Worm (Caenorhabditis elegans): Measurements from ENCODE around the gene cyp-37B1.

DNA sequence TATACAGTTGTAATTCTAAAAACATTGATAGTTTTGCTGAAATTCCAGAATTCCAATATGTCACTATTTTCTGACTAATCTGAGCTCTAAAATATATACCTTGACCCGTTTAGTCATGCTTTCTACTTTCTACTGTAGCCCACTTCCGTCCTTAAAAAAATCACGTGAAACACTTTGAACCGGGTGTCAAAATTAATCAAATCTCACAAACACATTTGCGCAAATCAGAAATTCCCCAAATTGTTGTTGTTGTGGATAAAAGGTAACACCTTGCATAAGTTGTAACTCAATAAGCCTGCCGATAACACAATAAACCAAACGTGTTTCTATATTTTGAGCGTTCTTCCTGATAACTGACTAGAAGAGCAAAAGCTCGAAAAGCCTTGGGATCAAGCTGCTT, 29.3 kb downstream of the cyp-37B1 start, which contains the start of gene srxa-7:
- no peak for TF ChIP-seq daf-12 (tag; optimal IDR thresholded peaks at IDR 0.05)
- TF ChIP-seq ZK546.5 (tag; optimal IDR thresholded peaks at IDR 0.05), result no peak
- TF ChIP-seq ama-1 (optimal IDR thresholded peaks at IDR 0.05), result no peak
- no peak for TF ChIP-seq pha-4 (tag; optimal IDR thresholded peaks at IDR 0.05)
- no peak for TF ChIP-seq nhr-76 (tag; optimal IDR thresholded peaks at IDR 0.05)
- TF ChIP-seq egl-27 (tag; optimal IDR thresholded peaks at IDR 0.05), result no peak
- no peak for TF ChIP-seq lsy-12 (tag; optimal IDR thresholded peaks at IDR 0.05)
